Fruit fly (Drosophila melanogaster): ENCODE measurements around the gene CG4098.

The CG4098 gene

DNA sequence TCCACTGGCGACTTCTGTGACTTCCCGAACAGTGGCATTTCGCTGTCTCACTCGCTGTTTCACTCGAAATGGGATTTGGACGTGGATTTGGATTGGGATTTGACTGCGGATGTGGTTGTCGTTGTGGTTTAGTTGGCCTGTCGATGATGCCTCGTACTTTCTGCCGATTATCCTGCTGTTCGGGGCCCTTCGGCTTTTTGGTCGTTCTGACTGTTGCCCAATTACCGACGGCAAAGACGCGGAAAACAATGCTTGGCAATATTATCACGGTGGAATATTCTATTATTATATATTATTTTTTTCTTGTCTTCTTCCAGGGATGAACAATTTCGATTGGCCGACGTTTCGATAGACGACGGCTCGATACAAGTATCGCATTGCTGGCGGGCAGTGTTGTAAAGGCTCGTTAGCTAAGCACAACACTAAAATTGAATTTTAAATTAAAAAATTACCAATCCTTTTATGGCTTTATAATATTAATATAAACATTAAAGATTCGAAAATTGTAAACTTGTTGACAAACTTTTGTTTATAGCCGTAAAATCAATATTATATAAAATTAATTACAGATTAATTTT is 6.1 kb upstream of the CG4098 start, which contains the start of gene Mo25 (continued):
- TF ChIP-seq CG34376 (GFP tag; optimal IDR thresholded peaks at IDR 0.05) = peak; percentile 18
- 0 out of 3 replicates have a peak, but pooled peaks have one; percentile 36 for TF ChIP-seq dysf (GFP tag; IDR thresholded peaks at IDR 0.05)
- TF ChIP-seq Elba2 (GFP tag; optimal IDR thresholded peaks at IDR 0.05) = no peak
- TF ChIP-seq Fer3 (tag; optimal IDR thresholded peaks at IDR 0.05) = peak; percentile 58
- peak; percentile 20 for TF ChIP-seq CG18764 (GFP tag; optimal IDR thresholded peaks at IDR 0.05)
- TF ChIP-seq Doc3 (GFP tag; IDR thresholded peaks at IDR 0.05; ENCODE audit: partially characterized antibody) = peak; percentile 70
- TF ChIP-seq vnd (GFP tag; IDR thresholded peaks at IDR 0.05; ENCODE audit: partially characterized antibody) = peak; percentile 60; the same call in 2 of the 3 replicates
- no peak for TF ChIP-seq kni (GFP tag; optimal IDR thresholded peaks at IDR 0.05)
- TF ChIP-seq Rfx (GFP tag; IDR thresholded peaks at IDR 0.05) = peak; percentile 77
- peak; percentile 66; the same call in 2 of the 3 replicates for TF ChIP-seq HLH4C (GFP tag; IDR thresholded peaks at IDR 0.05; ENCODE audit: partially characterized antibody)
- TF ChIP-seq CG32767 (GFP tag; IDR thresholded peaks at IDR 0.05) = no peak
- TF ChIP-seq pzg (GFP tag; optimal IDR thresholded peaks at IDR 0.05) = peak; percentile 80
- TF ChIP-seq CG12659 (GFP tag; optimal IDR thresholded peaks at IDR 0.05) = peak; percentile 88
- TF ChIP-seq Opbp (GFP tag; IDR thresholded peaks at IDR 0.05; ENCODE audit: partially characterized antibody) = peak; percentile 81
- TF ChIP-seq CG15514 (GFP tag; optimal IDR thresholded peaks at IDR 0.05) = peak; percentile 65
- peak in 1 of 2 experiments; percentile 18 for TF ChIP-seq bsh (GFP tag; optimal IDR thresholded peaks at IDR 0.05)
- TF ChIP-seq Dip3 (GFP tag; optimal IDR thresholded peaks at IDR 0.05) = peak; percentile 21
- no peak for TF ChIP-seq run (tag; optimal IDR thresholded peaks at IDR 0.05)
- peak; percentile 34 for TF ChIP-seq D19A (tag; optimal IDR thresholded peaks at IDR 0.05)
- TF ChIP-seq CG18619 (GFP tag; optimal IDR thresholded peaks at IDR 0.05) = no peak
- no peak for TF ChIP-seq CG1233 (GFP tag; optimal IDR thresholded peaks at IDR 0.05)
- peak; percentile 29 for TF ChIP-seq BtbVII (GFP tag; optimal IDR thresholded peaks at IDR 0.05)
- TF ChIP-seq HmgZ (tag; optimal IDR thresholded peaks at IDR 0.05) = peak; percentile 73
- TF ChIP-seq CG3281 (GFP tag; optimal IDR thresholded peaks at IDR 0.05) = peak; percentile 11
- peak; percentile 52 for TF ChIP-seq CG32532 (GFP tag; IDR thresholded peaks at IDR 0.05)
- TF ChIP-seq crol (GFP tag; IDR thresholded peaks at IDR 0.05) = no peak
- no peak for TF ChIP-seq Ptx1 (GFP tag; IDR thresholded peaks at IDR 0.05)
- peak; percentile 76 for TF ChIP-seq CG6791 (GFP tag; IDR thresholded peaks at IDR 0.05; ENCODE audit: partially characterized antibody)
- TF ChIP-seq zfh2 (GFP tag; optimal IDR thresholded peaks at IDR 0.05) = peak; percentile 35
- peak; percentile 78 for TF ChIP-seq B-H2 (GFP tag; optimal IDR thresholded peaks at IDR 0.05)
- peak; percentile 71 for TF ChIP-seq CG3847 (GFP tag; IDR thresholded peaks at IDR 0.05)
- TF ChIP-seq luna (GFP tag; optimal IDR thresholded peaks at IDR 0.05) = no peak
- TF ChIP-seq CoRest (tag; optimal IDR thresholded peaks at IDR 0.05) = peak; percentile 36
- peak; percentile 47 for TF ChIP-seq CG9797 (GFP tag; optimal IDR thresholded peaks at IDR 0.05)
- TF ChIP-seq CG10431 (GFP tag; optimal IDR thresholded peaks at IDR 0.05) = peak; percentile 26
- peak; percentile 33 for TF ChIP-seq tap (tag; optimal IDR thresholded peaks at IDR 0.05)
- TF ChIP-seq Fer2 (tag; optimal IDR thresholded peaks at IDR 0.05) = peak; percentile 10
- TF ChIP-seq Ets97D (GFP tag; optimal IDR thresholded peaks at IDR 0.05) = peak; percentile 49
- peak; percentile 35 for TF ChIP-seq CG13775 (GFP tag; optimal IDR thresholded peaks at IDR 0.05)
- no peak for TF ChIP-seq twi (tag; optimal IDR thresholded peaks at IDR 0.05)
- TF ChIP-seq CG18262 (tag; optimal IDR thresholded peaks at IDR 0.05) = peak; percentile 34
- TF ChIP-seq D19B (GFP tag; optimal IDR thresholded peaks at IDR 0.05) = no peak
- TF ChIP-seq CG13424 (tag; optimal IDR thresholded peaks at IDR 0.05) = peak; percentile 29
- peak; percentile 2 for TF ChIP-seq sens (GFP tag)
- TF ChIP-seq slbo (GFP tag; IDR thresholded peaks at IDR 0.05) = peak; percentile 70
- TF ChIP-seq Nf-YC (tag; optimal IDR thresholded peaks at IDR 0.05) = peak; percentile 59
- TF ChIP-seq CG16863 (GFP tag; optimal IDR thresholded peaks at IDR 0.05) = no peak
- no peak for TF ChIP-seq zf30C (GFP tag; optimal IDR thresholded peaks at IDR 0.05)
- peak; percentile 14 for TF ChIP-seq dmrt11E (tag; optimal IDR thresholded peaks at IDR 0.05)
